Worm (Caenorhabditis elegans) whole organism, L1 larva: ENCODE data around the gene ZK1248.20.

Experiments
- C04F5.9 ChIP-seq: sonication (generic microtip); optimal IDR thresholded peaks from 2 replicates; lab custom pipeline; 2016; ENCODE audit warnings: missing genetic modification characterization, missing compliant biosample characterization
- aha-1 ChIP-seq: fragments of 150-350 bp; optimal IDR thresholded peaks from 2 replicates; lab custom pipeline; 2014; ENCODE audit warnings: missing biosample characterization, missing genetic modification characterization
- aly-2 ChIP-seq: fragments of 150-350 bp; optimal IDR thresholded peaks from 2 replicates; lab custom pipeline; 2014; ENCODE audit warnings: missing biosample characterization, missing genetic modification characterization
- ama-1 ChIP-seq: fragments of 150-350 bp; optimal IDR thresholded peaks from 2 replicates; lab custom pipeline; 2014
- blmp-1 ChIP-seq: fragments of 150-350 bp; optimal IDR thresholded peaks from 2 replicates; lab custom pipeline; 2014; ENCODE audit warnings: missing biosample characterization, missing genetic modification characterization
- ceh-63 ChIP-seq: fragments of 200-800 bp; sonication (Bioruptor generic); optimal IDR thresholded peaks from 2 replicates; lab custom pipeline; 2018; ENCODE audit warnings: mild to moderate bottlenecking, missing genetic modification characterization, missing compliant biosample characterization
- ceh-8 ChIP-seq: fragments of 200-800 bp; sonication (Bioruptor generic); optimal IDR thresholded peaks from 2 replicates; lab custom pipeline; 2018; ENCODE audit warnings: mild to moderate bottlenecking, missing genetic modification characterization, moderate library complexity, missing compliant biosample characterization
- ceh-82 ChIP-seq, 3 experiments: fragments of 150-350 bp in 1 of 3; sonication (generic microtip) in 2 of 3; optimal IDR thresholded peaks; 2 replicates each; lab custom pipeline; 2014 to 2017; ENCODE audit warnings: missing biosample characterization in 3 of 3, missing genetic modification characterization in 3 of 3
- ceh-88 ChIP-seq: fragments of 200-800 bp; sonication (Bioruptor generic); IDR thresholded peaks from 2 replicates; pipeline ENCODE4 v1.3.6; 2022; ENCODE audit warnings: missing genetic modification characterization, missing compliant biosample characterization
- ces-1 ChIP-seq: fragments of 150-350 bp; optimal IDR thresholded peaks from 2 replicates; lab custom pipeline; 2014; ENCODE audit warnings: missing biosample characterization, missing genetic modification reagents, missing genetic modification characterization
- dpl-1 ChIP-seq, 3 experiments: fragments of 150-350 bp in 2 of 3; sonication (generic microtip) in 1 of 3; optimal IDR thresholded peaks; 2 replicates each; lab custom pipeline; 2014 to 2017; ENCODE audit warnings: missing biosample characterization in 3 of 3, missing genetic modification characterization in 3 of 3, missing genetic modification reagents in 3 of 3
- dsc-1 ChIP-seq: sonication (generic microtip); optimal IDR thresholded peaks from 2 replicates; lab custom pipeline; 2016; ENCODE audit warnings: mild to moderate bottlenecking, missing genetic modification characterization, missing compliant biosample characterization
- efl-3 ChIP-seq: fragments of 200-800 bp; sonication (Bioruptor generic); optimal IDR thresholded peaks from 2 replicates; lab custom pipeline; 2018; ENCODE audit warnings: mild to moderate bottlenecking, missing genetic modification characterization, missing compliant biosample characterization
- egl-27 ChIP-seq, 2 experiments: fragments of 150-350 bp in 1 of 2; sonication (generic microtip); optimal IDR thresholded peaks; 3 replicates each; lab custom pipeline; 2017 to 2018; ENCODE audit warnings: missing biosample characterization in 2 of 2, missing genetic modification characterization in 2 of 2, missing genetic modification reagents in 2 of 2
- fkh-10 ChIP-seq: sonication (generic microtip); optimal IDR thresholded peaks from 2 replicates; lab custom pipeline; 2017; ENCODE audit warnings: missing biosample characterization, missing genetic modification reagents, missing genetic modification characterization
- grh-1 ChIP-seq: fragments of 200-800 bp; sonication (Bioruptor generic); IDR thresholded peaks from 2 replicates; pipeline ENCODE4 v1.3.6; 2022; ENCODE audit warnings: missing genetic modification reagents, missing genetic modification characterization, missing compliant biosample characterization
- hlh-17 ChIP-seq: fragments of 200-800 bp; sonication (Bioruptor generic); optimal IDR thresholded peaks from 2 replicates; lab custom pipeline; 2018; ENCODE audit warnings: missing genetic modification characterization, mild to moderate bottlenecking, missing compliant biosample characterization, moderate library complexity, borderline replicate concordance
- hlh-4 ChIP-seq: sonication (generic microtip); optimal IDR thresholded peaks from 2 replicates; lab custom pipeline; 2016; ENCODE audit warnings: mild to moderate bottlenecking, missing genetic modification characterization, missing compliant biosample characterization
- irx-1 ChIP-seq: sonication (generic microtip); optimal IDR thresholded peaks from 2 replicates; lab custom pipeline; 2016; ENCODE audit warnings: missing genetic modification characterization, missing compliant biosample characterization
- jun-1 ChIP-seq: fragments of 150-350 bp; optimal IDR thresholded peaks from 2 replicates; lab custom pipeline; 2014; ENCODE audit warnings: missing biosample characterization, missing genetic modification reagents, missing genetic modification characterization
- lin-13 ChIP-seq: fragments of 150-350 bp; optimal IDR thresholded peaks from 2 replicates; lab custom pipeline; 2014; ENCODE audit warnings: missing biosample characterization, missing genetic modification reagents, missing genetic modification characterization
- lin-14 ChIP-seq: fragments of 200-800 bp; sonication (Bioruptor generic); optimal IDR thresholded peaks from 2 replicates; lab custom pipeline; 2018; ENCODE audit warnings: mild to moderate bottlenecking, missing genetic modification characterization, moderate library complexity, missing compliant biosample characterization
- lin-15B ChIP-seq: fragments of 150-350 bp; sonication (generic microtip); optimal IDR thresholded peaks from 3 replicates; lab custom pipeline; 2014; ENCODE audit warnings: missing biosample characterization, missing genetic modification characterization
- lin-39 ChIP-seq: fragments of 150-350 bp; optimal IDR thresholded peaks from 2 replicates; lab custom pipeline; 2014; ENCODE audit warnings: missing biosample characterization, missing genetic modification reagents, missing genetic modification characterization
- lsy-2 ChIP-seq, 2 experiments: fragments of 150-350 bp; optimal IDR thresholded peaks; 2 replicates each; lab custom pipeline; 2014; ENCODE audit warnings: missing biosample characterization in 2 of 2, missing genetic modification characterization in 2 of 2
- mep-1 ChIP-seq: fragments of 150-350 bp; optimal IDR thresholded peaks from 2 replicates; lab custom pipeline; 2014; ENCODE audit warnings: missing biosample characterization, missing genetic modification characterization
- nhr-11 ChIP-seq: fragments of 150-350 bp; optimal IDR thresholded peaks from 2 replicates; lab custom pipeline; 2014; ENCODE audit warnings: missing biosample characterization, missing genetic modification characterization
- nhr-12 ChIP-seq: sonication (generic microtip); optimal IDR thresholded peaks from 2 replicates; lab custom pipeline; 2017; ENCODE audit warnings: missing biosample characterization, missing genetic modification characterization
- nhr-19 ChIP-seq: fragments of 200-800 bp; sonication (Bioruptor generic); conservative IDR thresholded peaks from 2 replicates; pipeline ENCODE4 v1.3.6; 2022; ENCODE audit warnings: missing genetic modification characterization, missing compliant biosample characterization
- nhr-20 ChIP-seq: sonication (generic microtip); optimal IDR thresholded peaks from 2 replicates; lab custom pipeline; 2016; ENCODE audit warnings: mild to moderate bottlenecking, missing genetic modification characterization, missing compliant biosample characterization
- nhr-237 ChIP-seq: fragments of 150-350 bp; optimal IDR thresholded peaks from 2 replicates; lab custom pipeline; 2014; ENCODE audit warnings: missing biosample characterization, missing genetic modification characterization
- nhr-47 ChIP-seq: sonication (generic microtip); optimal IDR thresholded peaks from 2 replicates; lab custom pipeline; 2016; ENCODE audit warnings: mild to moderate bottlenecking, missing genetic modification characterization, moderate library complexity, missing compliant biosample characterization
- nhr-71 ChIP-seq: sonication (generic microtip); optimal IDR thresholded peaks from 2 replicates; lab custom pipeline; 2016; ENCODE audit warnings: mild to moderate bottlenecking, missing genetic modification characterization, moderate library complexity, missing compliant biosample characterization
- nhr-77 ChIP-seq: fragments of 150-350 bp; optimal IDR thresholded peaks from 2 replicates; lab custom pipeline; 2014; ENCODE audit warnings: missing biosample characterization, missing genetic modification characterization
- nhr-85 ChIP-seq: sonication (generic microtip); peaks from one replicate; lab custom pipeline; 2016; ENCODE audit warnings: missing genetic modification characterization, inconsistent platforms, missing compliant biosample characterization
- nhr-90 ChIP-seq: sonication (generic microtip); optimal IDR thresholded peaks from 2 replicates; lab custom pipeline; 2016; ENCODE audit warnings: mild to moderate bottlenecking, missing genetic modification characterization, missing compliant biosample characterization; ENCODE audit not compliant: poor library complexity
- pag-3 ChIP-seq: sonication (generic microtip); optimal IDR thresholded peaks from 2 replicates; lab custom pipeline; 2017; ENCODE audit warnings: missing genetic modification characterization, mild to moderate bottlenecking, missing compliant biosample characterization, antibody characterized with exemption, borderline replicate concordance; ENCODE audit not compliant: insufficient read depth
- pax-3 ChIP-seq: fragments of 200-800 bp; sonication (Bioruptor generic); optimal IDR thresholded peaks from 2 replicates; lab custom pipeline; 2018; ENCODE audit warnings: mild to moderate bottlenecking, missing genetic modification characterization, moderate library complexity, missing compliant biosample characterization
- rnt-1 ChIP-seq: sonication (generic microtip); optimal IDR thresholded peaks from 2 replicates; lab custom pipeline; 2016; ENCODE audit warnings: mild to moderate bottlenecking, missing genetic modification characterization, moderate library complexity, missing compliant biosample characterization
- snpc-4 ChIP-seq: fragments of 150-350 bp; optimal IDR thresholded peaks from 2 replicates; lab custom pipeline; 2014; ENCODE audit warnings: missing biosample characterization, missing genetic modification characterization
- snu-23 ChIP-seq: sonication (generic microtip); optimal IDR thresholded peaks from 2 replicates; lab custom pipeline; 2016; ENCODE audit warnings: missing genetic modification characterization, missing compliant biosample characterization
- sup-37 ChIP-seq: fragments of 200-800 bp; sonication (Bioruptor generic); optimal IDR thresholded peaks from 2 replicates; lab custom pipeline; 2018; ENCODE audit warnings: mild to moderate bottlenecking, missing genetic modification characterization, missing compliant biosample characterization
- swsn-7 ChIP-seq: sonication (generic microtip); optimal IDR thresholded peaks from 2 replicates; lab custom pipeline; 2016; ENCODE audit warnings: missing genetic modification characterization, missing compliant biosample characterization
- tlp-1 ChIP-seq: fragments of 150-350 bp; optimal IDR thresholded peaks from 2 replicates; lab custom pipeline; 2014; ENCODE audit warnings: missing biosample characterization, missing genetic modification characterization
- unc-130 ChIP-seq: fragments of 150-350 bp; optimal IDR thresholded peaks from 2 replicates; lab custom pipeline; 2017; ENCODE audit warnings: missing biosample characterization, missing genetic modification characterization, inconsistent platforms
- xbp-1 ChIP-seq: sonication (generic microtip); optimal IDR thresholded peaks from 2 replicates; lab custom pipeline; 2016; ENCODE audit warnings: missing genetic modification characterization, missing compliant biosample characterization
- zag-1 ChIP-seq: fragments of 150-350 bp; optimal IDR thresholded peaks from 2 replicates; lab custom pipeline; 2014; ENCODE audit warnings: missing biosample characterization, missing genetic modification characterization
- ztf-4 ChIP-seq: fragments of 150-350 bp; optimal IDR thresholded peaks from 2 replicates; lab custom pipeline; 2014; ENCODE audit warnings: missing biosample characterization, missing genetic modification characterization

Gene ZK1248.20

ce11 chrII:5841053-5841547 lies 24.7 kb downstream of the ZK1248.20 start, which contains the start of gene lec-5:
lec-5 (minus strand) TSS chrII:5841103.
- TF ChIP-seq unc-130 (tag; lab: Kevin White, UChicago) (peak; percentile 63), xbp-1 (tag; lab: Kevin White, UChicago) (no peak), dsc-1 (tag; lab: Kevin White, UChicago) (peak; percentile 56), nhr-19 (GFP tag; lab: Robert Waterston, UW) (peak; percentile 38), jun-1 (tag; lab: Kevin White, UChicago) (no peak), mep-1 (tag; lab: Kevin White, UChicago) (peak; percentile 2), lin-14 (peak; percentile 72), lsy-2 (tag; optimal IDR thresholded peaks at IDR 0.05; lab: Kevin White, UChicago) (peak in 1 of 2 experiments; percentile 47), nhr-12 (no peak), pag-3 (tag; lab: Kevin White, UChicago) (peak; percentile 79), nhr-20 (peak; percentile 23), nhr-71 (tag; lab: Kevin White, UChicago) (peak; percentile 60), snu-23 (GFP tag; lab: Kevin White, UChicago) (peak; percentile 23), nhr-90 (no peak), rnt-1 (tag; lab: Kevin White, UChicago) (peak; percentile 56)

ce11 chrII:5841866-5842265 lies 25.4 kb downstream of the ZK1248.20 start, which contains the start of gene nep-25:
nep-25 (plus strand) TSS chrII:5842240.
- TF ChIP-seq nhr-90 (no peak), dpl-1 (GFP tag; optimal IDR thresholded peaks at IDR 0.05; lab: Kevin White, UChicago) (no peak), xbp-1 (tag; lab: Kevin White, UChicago) (no peak), ces-1 (GFP tag; lab: Kevin White, UChicago) (no peak), unc-130 (tag; lab: Kevin White, UChicago) (no peak), ztf-4 (tag; lab: Kevin White, UChicago) (no peak), egl-27 (tag; optimal IDR thresholded peaks at IDR 0.05; lab: Kevin White, UChicago) (no peak), snpc-4 (tag; lab: Kevin White, UChicago) (no peak), nhr-77 (tag; lab: Kevin White, UChicago) (no peak), lin-14 (no peak), swsn-7 (tag; lab: Kevin White, UChicago) (no peak), nhr-47 (tag; lab: Kevin White, UChicago) (no peak), ceh-82 (tag; optimal IDR thresholded peaks at IDR 0.05; lab: Kevin White, UChicago) (no peak)

- peak; percentile 90 for TF ChIP-seq efl-3 (GFP tag; lab: Kevin White, UChicago)
- peak; percentile 100 for TF ChIP-seq nhr-90
- TF ChIP-seq rnt-1 (tag; lab: Kevin White, UChicago): peak; percentile 98
- peak; percentile 98 for TF ChIP-seq nhr-11 (tag; lab: Kevin White, UChicago)
- peak; percentile 74 for TF ChIP-seq lin-15B (tag; lab: Kevin White, UChicago)
- TF ChIP-seq blmp-1 (tag; lab: Kevin White, UChicago): peak; percentile 89
- TF ChIP-seq pax-3 (tag; lab: Kevin White, UChicago): peak; percentile 99
- TF ChIP-seq nhr-237 (tag; lab: Kevin White, UChicago): peak; percentile 98
- TF ChIP-seq aly-2 (tag; lab: Kevin White, UChicago): peak; percentile 99
- peak; percentile 99 for TF ChIP-seq lin-39 (tag; lab: Kevin White, UChicago)
- peak; percentile 99 for TF ChIP-seq grh-1 (GFP tag; lab: Robert Waterston, UW)
- TF ChIP-seq zag-1 (tag; lab: Kevin White, UChicago): peak; percentile 99
- peak; percentile 99 for TF ChIP-seq ceh-8
- peak; percentile 89 for TF ChIP-seq aha-1 (tag; lab: Kevin White, UChicago)
- peak; percentile 99 for TF ChIP-seq sup-37 (GFP tag; lab: Kevin White, UChicago)
- peak; percentile 73 for TF ChIP-seq tlp-1
- peak; percentile 79 for TF ChIP-seq pag-3 (tag; lab: Kevin White, UChicago)
- TF ChIP-seq ztf-4 (tag; lab: Kevin White, UChicago): peak; percentile 98
- peak; percentile 79 for TF ChIP-seq hlh-4 (tag; lab: Kevin White, UChicago)
- TF ChIP-seq C04F5.9 (tag; lab: Kevin White, UChicago): peak; percentile 98
- TF ChIP-seq lin-13: peak; percentile 97
- TF ChIP-seq fkh-10 (GFP tag; lab: Kevin White, UChicago): peak; percentile 99
- TF ChIP-seq nhr-85: peak; percentile 100
- TF ChIP-seq hlh-17 (GFP tag; lab: Kevin White, UChicago): peak; percentile 49
- peak; percentile 96 for TF ChIP-seq ceh-63 (GFP tag; lab: Kevin White, UChicago)
- TF ChIP-seq ceh-88 (GFP tag; lab: Robert Waterston, UW): peak; percentile 99
- TF ChIP-seq irx-1 (tag; lab: Kevin White, UChicago): peak; percentile 100
- TF ChIP-seq ces-1 (GFP tag; lab: Kevin White, UChicago): peak; percentile 98
- peak; percentile 100 for TF ChIP-seq ama-1
Observed at ce11 chrII:5844694-5845129, 28.3 kb downstream of the ZK1248.20 start.
